Worm (Caenorhabditis elegans): ENCODE data around the gene act-3.

The act-3 gene

ce11 chrV:11123817-11124337 lies 49.6 kb upstream of the act-3 start, which contains the start of the genes atp-5 and lmtr-3 (continued):
- TF ChIP-seq ceh-28 (tag; optimal IDR thresholded peaks at IDR 0.05) (no peak), mep-1 (tag; optimal IDR thresholded peaks at IDR 0.05) (peak; percentile 81), hif-1 (tag; optimal IDR thresholded peaks at IDR 0.05) (peak in 1 of 2 experiments; percentile 91), mxl-2 (GFP tag; conservative IDR thresholded peaks at IDR 0.05) (no peak), F37D6.2 (tag; optimal IDR thresholded peaks at IDR 0.05) (no peak), snpc-1.2 (GFP tag; IDR thresholded peaks at IDR 0.05) (no peak), madf-5 (GFP tag; IDR thresholded peaks at IDR 0.05) (peak in 1 of 2 experiments; percentile 64; a peak in 1 of 4 replicates), fkh-10 (GFP tag; optimal IDR thresholded peaks at IDR 0.05) (no peak), D1046.2 (GFP tag; IDR thresholded peaks at IDR 0.05) (no peak), unc-62 (GFP tag; optimal IDR thresholded peaks at IDR 0.05 in 1 of 2) (no peak), unc-62 (tag; optimal IDR thresholded peaks at IDR 0.05) (no peak), ztf-11 (tag; optimal IDR thresholded peaks at IDR 0.05) (no peak), daf-16 (GFP tag; optimal IDR thresholded peaks at IDR 0.05) (no peak), daf-16 (tag; optimal IDR thresholded peaks at IDR 0.05) (peak; percentile 47), ceh-44 (GFP tag; IDR thresholded peaks at IDR 0.05) (peak; percentile 85), pha-4 (GFP tag; IDR thresholded peaks at IDR 0.05) (0 out of 2 replicates have a peak, but pooled peaks have one; percentile 14), pha-4 (tag; optimal IDR thresholded peaks at IDR 0.05) (no peak), snpc-4 (tag; optimal IDR thresholded peaks at IDR 0.05) (no peak), nhr-42 (GFP tag; IDR thresholded peaks at IDR 0.05) (peak; percentile 62; the same call in 1 of the 2 replicates), ceh-82 (tag; optimal IDR thresholded peaks at IDR 0.05) (no peak), tra-1 (GFP tag; IDR thresholded peaks at IDR 0.05) (peak; percentile 65; the same call in 1 of the 2 replicates), nhr-10 (tag; optimal IDR thresholded peaks at IDR 0.05) (no peak), lin-38 (GFP tag; IDR thresholded peaks at IDR 0.05) (peak; percentile 76), nhr-28 (tag; optimal IDR thresholded peaks at IDR 0.05) (peak; percentile 69), zfp-2 (tag; optimal IDR thresholded peaks at IDR 0.05) (no peak), dve-1 (tag; optimal IDR thresholded peaks at IDR 0.05; ENCODE audit: insufficient read depth) (peak; percentile 68), ces-1 (GFP tag; optimal IDR thresholded peaks at IDR 0.05) (no peak), lin-39 (tag; optimal IDR thresholded peaks at IDR 0.05) (no peak), zag-1 (tag; optimal IDR thresholded peaks at IDR 0.05) (no peak), daf-19 (GFP tag; conservative IDR thresholded peaks at IDR 0.05) (no peak), duxl-1 (tag; optimal IDR thresholded peaks at IDR 0.05; ENCODE audit: poor library complexity) (peak; percentile 31), dpl-1 (GFP tag; optimal IDR thresholded peaks at IDR 0.05) (peak; percentile 70), T20F7.1 (GFP tag; optimal IDR thresholded peaks at IDR 0.05) (peak; percentile 68), Y48G9A.11 (GFP tag; IDR thresholded peaks at IDR 0.05) (peak; percentile 43; the same call in 1 of the 2 replicates), dmd-8 (GFP tag; IDR thresholded peaks at IDR 0.05) (no peak), nhr-11 (tag; optimal IDR thresholded peaks at IDR 0.05) (no peak), arid-1 (GFP tag; conservative IDR thresholded peaks at IDR 0.05) (no peak; the same call in 1 of the 2 replicates), spr-1 (tag; optimal IDR thresholded peaks at IDR 0.05) (no peak), set-16 (GFP tag; IDR thresholded peaks at IDR 0.05) (no peak), nhr-77 (tag; optimal IDR thresholded peaks at IDR 0.05) (peak; percentile 8), mdt-29 (GFP tag; IDR thresholded peaks at IDR 0.05) (no peak), daf-8 (GFP tag; IDR thresholded peaks at IDR 0.05) (no peak), jun-1 (tag; optimal IDR thresholded peaks at IDR 0.05) (no peak), mes-2 (tag; optimal IDR thresholded peaks at IDR 0.05; ENCODE audit: poor library complexity, severe bottlenecking) (peak; percentile 99), fos-1 (tag; optimal IDR thresholded peaks at IDR 0.05) (no peak), lin-15B (tag; optimal IDR thresholded peaks at IDR 0.05) (no peak), nhr-25 (tag; optimal IDR thresholded peaks at IDR 0.05; ENCODE audit: borderline replicate concordance, insufficient read depth) (peak; percentile 52), Y105C5A.15 (GFP tag; IDR thresholded peaks at IDR 0.05) (no peak), hmg-1.1 (GFP tag; IDR thresholded peaks at IDR 0.05) (no peak), F44E2.7 (GFP tag; IDR thresholded peaks at IDR 0.05) (no peak), dmd-6 (GFP tag; IDR thresholded peaks at IDR 0.05) (peak; percentile 85), F26F4.8 (GFP tag; conservative IDR thresholded peaks at IDR 0.05) (no peak)

Measured in whole organism, L4 larva.